Fruit fly (Drosophila melanogaster) whole organism, adult: ENCODE results near the gene Cpr72Ec.

Source experiments
- CG11617 ChIP-seq: fragments of 200-800 bp; sonication (Bioruptor generic); optimal IDR thresholded peaks from 2 replicates; lab custom pipeline; 2017; ENCODE audit warnings: mild to moderate bottlenecking, missing biosample characterization, missing genetic modification reagents, missing genetic modification characterization
- CG33017 ChIP-seq: fragments of 200-800 bp; sonication (Bioruptor generic); optimal IDR thresholded peaks from 2 replicates; lab custom pipeline; 2018; ENCODE audit warnings: missing biosample characterization, mild to moderate bottlenecking, missing genetic modification characterization, moderate library complexity
- CG5204 ChIP-seq: fragments of 200-800 bp; sonication (Bioruptor generic); optimal IDR thresholded peaks from 2 replicates; lab custom pipeline; 2016; ENCODE audit warnings: missing biosample characterization, missing genetic modification characterization
- CG7045 ChIP-seq: fragments of 200-800 bp; sonication (Bioruptor generic); optimal IDR thresholded peaks from 2 replicates; lab custom pipeline; 2017; ENCODE audit warnings: missing biosample characterization, mild to moderate bottlenecking, missing genetic modification characterization
- CG7101 ChIP-seq: fragments of 200-800 bp; sonication (Bioruptor generic); optimal IDR thresholded peaks from 2 replicates; lab custom pipeline; 2018; ENCODE audit warnings: missing biosample characterization, mild to moderate bottlenecking, missing genetic modification characterization, moderate library complexity
- Hr96 ChIP-seq: fragments of 200-800 bp; sonication (Bioruptor generic); optimal IDR thresholded peaks from 2 replicates; lab custom pipeline; 2016; ENCODE audit warnings: missing biosample characterization, missing genetic modification characterization
- cic ChIP-seq: fragments of 200-800 bp; sonication (Bioruptor generic); optimal IDR thresholded peaks from 2 replicates; lab custom pipeline; 2017; ENCODE audit warnings: missing biosample characterization, mild to moderate bottlenecking, missing genetic modification characterization, moderate library complexity
- ovo ChIP-seq: fragments of 200-800 bp; sonication (Bioruptor generic); optimal IDR thresholded peaks from 2 replicates; lab custom pipeline; 2016; ENCODE audit warnings: missing biosample characterization, missing genetic modification characterization

DNA sequence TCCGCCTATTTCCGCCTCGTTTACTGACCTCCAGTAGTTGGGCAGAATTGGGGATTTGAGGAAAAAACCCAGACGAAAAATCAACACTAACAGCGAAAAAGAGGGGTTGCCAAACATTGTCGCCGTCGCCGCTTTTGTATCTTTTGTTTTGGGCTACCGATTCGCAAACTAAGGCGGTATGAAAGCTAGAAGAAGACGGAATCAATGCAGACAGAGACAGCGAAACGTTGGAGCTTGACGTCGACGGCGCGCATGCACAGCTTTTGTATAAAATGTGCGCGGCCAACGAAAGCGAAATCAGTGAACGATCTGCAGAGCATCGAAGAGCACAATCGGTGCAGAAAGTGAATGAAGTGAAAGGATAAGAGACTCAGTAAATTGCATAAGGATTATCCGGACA lies 28.4 kb downstream of the Cpr72Ec start, which contains the start of gene CG4998:
- no peak for TF ChIP-seq CG7045 (GFP tag; lab: Kevin White, UChicago)
- no peak for TF ChIP-seq CG11617
- no peak for TF ChIP-seq CG7101
- TF ChIP-seq CG5204 (GFP tag; lab: Kevin White, UChicago), result no peak
- TF ChIP-seq CG33017 (tag; lab: Kevin White, UChicago), result no peak
- no peak for TF ChIP-seq Hr96 (GFP tag; lab: Kevin White, UChicago)
- no peak for TF ChIP-seq cic (GFP tag; lab: Kevin White, UChicago)
- TF ChIP-seq ovo (GFP tag; lab: Kevin White, UChicago), result no peak
